Fruit fly (Drosophila melanogaster): Measurements from ENCODE around the gene CG8500.

Gene CG8500

DNA sequence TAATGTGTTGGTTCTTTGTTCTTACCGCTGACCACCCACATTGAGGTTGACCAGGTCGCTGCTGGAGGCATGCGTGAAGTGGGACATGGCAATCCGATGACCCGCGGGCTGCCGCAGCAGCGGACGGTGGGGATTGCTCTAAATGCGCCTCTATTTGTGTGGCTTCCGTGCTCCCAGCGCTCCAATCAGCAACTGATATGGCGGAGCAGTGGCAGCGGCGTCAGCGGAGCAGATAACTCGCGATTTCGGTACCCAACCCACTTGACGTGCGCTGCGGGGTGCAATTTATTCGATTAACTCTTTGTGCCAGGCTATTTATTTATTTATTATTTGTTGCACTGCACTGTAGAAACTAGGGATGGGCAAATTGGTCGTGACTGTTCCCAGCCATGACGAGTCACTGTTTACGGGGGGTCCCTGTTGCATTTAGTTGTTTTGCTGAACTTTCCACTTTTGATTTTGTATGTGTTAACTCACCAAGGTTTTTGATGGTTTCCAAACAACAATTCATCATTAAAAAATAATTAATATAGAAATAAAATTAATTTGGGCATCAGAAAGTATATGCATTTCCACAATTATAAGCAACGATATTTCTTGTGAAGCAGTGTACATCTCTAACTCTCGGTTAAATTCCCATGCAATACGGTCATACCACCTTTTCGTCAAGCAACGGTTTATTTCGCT, 16.3 kb downstream of the CG8500 start, which contains the start of the genes CG9467 and CG8526 (continued):
- TF ChIP-seq shn (GFP tag; optimal IDR thresholded peaks at IDR 0.05) (no peak), vnd (GFP tag; IDR thresholded peaks at IDR 0.05; ENCODE audit: partially characterized antibody) (peak; percentile 73), CG3995 (GFP tag; optimal IDR thresholded peaks at IDR 0.05) (peak; percentile 99), C15 (GFP tag; IDR thresholded peaks at IDR 0.05) (0 out of 3 replicates have a peak, but pooled peaks have one; percentile 17), Ptx1 (GFP tag; IDR thresholded peaks at IDR 0.05) (peak; percentile 67; the same call in 1 of the 2 replicates), CG18476 (GFP tag; optimal IDR thresholded peaks at IDR 0.05) (peak; percentile 25), Mad (GFP tag; optimal IDR thresholded peaks at IDR 0.05) (peak; percentile 5), CG6689 (GFP tag; IDR thresholded peaks at IDR 0.05) (peak; percentile 39; the same call in 1 of the 2 replicates), CG6765 (GFP tag; optimal IDR thresholded peaks at IDR 0.05) (peak; percentile 2), CG17612 (GFP tag; IDR thresholded peaks at IDR 0.05) (no peak), CG7963 (GFP tag; IDR thresholded peaks at IDR 0.05; ENCODE audit: partially characterized antibody) (peak; percentile 49; the same call in 2 of the 3 replicates), BEAF-32 (GFP tag; optimal IDR thresholded peaks at IDR 0.05) (peak; percentile 89), Rfx (GFP tag; IDR thresholded peaks at IDR 0.05) (peak; percentile 68; the same call in 1 of the 2 replicates), Fer2 (tag; optimal IDR thresholded peaks at IDR 0.05) (peak; percentile 30), zfh1 (GFP tag; IDR thresholded peaks at IDR 0.05) (peak; percentile 55; the same call in 2 of the 3 replicates), HmgD (GFP tag; optimal IDR thresholded peaks at IDR 0.05) (no peak), Trl (optimal IDR thresholded peaks at IDR 0.05) (no peak), Trl (GFP tag; optimal IDR thresholded peaks at IDR 0.05) (peak; percentile 28), cad (GFP tag; optimal IDR thresholded peaks at IDR 0.05) (no peak), CG6254 (GFP tag; optimal IDR thresholded peaks at IDR 0.05) (peak; percentile 61), Bdp1 (GFP tag; optimal IDR thresholded peaks at IDR 0.05) (peak; percentile 15), CG10543 (GFP tag; optimal IDR thresholded peaks at IDR 0.05) (peak; percentile 77), CG17328 (GFP tag; IDR thresholded peaks at IDR 0.05) (no peak), CG15514 (GFP tag; optimal IDR thresholded peaks at IDR 0.05) (peak; percentile 61), sisA (GFP tag; IDR thresholded peaks at IDR 0.05) (peak; percentile 58; the same call in 1 of the 2 replicates), Atf6 (GFP tag; IDR thresholded peaks at IDR 0.05) (peak; percentile 51; the same call in 1 of the 2 replicates), Hr3 (GFP tag; optimal IDR thresholded peaks at IDR 0.05) (peak; percentile 74), grn (GFP tag; optimal IDR thresholded peaks at IDR 0.05) (no peak), stc (GFP tag; IDR thresholded peaks at IDR 0.05) (no peak; the same call in 1 of the 2 replicates), her (GFP tag; optimal IDR thresholded peaks at IDR 0.05) (no peak), CG13775 (GFP tag; optimal IDR thresholded peaks at IDR 0.05) (peak; percentile 76), cas (GFP tag; IDR thresholded peaks at IDR 0.05) (no peak), crp (GFP tag; optimal IDR thresholded peaks at IDR 0.05) (peak in 1 of 2 experiments; percentile 15), pzg (GFP tag; optimal IDR thresholded peaks at IDR 0.05) (peak; percentile 58), Hr51 (GFP tag; optimal IDR thresholded peaks at IDR 0.05) (no peak), bbx (GFP tag; IDR thresholded peaks at IDR 0.05; ENCODE audit: partially characterized antibody) (peak; percentile 32; the same call in 1 of the 2 replicates), abd-A (tag; optimal IDR thresholded peaks at IDR 0.05) (no peak), aop (GFP tag; IDR thresholded peaks at IDR 0.05) (no peak), E2f1 (GFP tag; IDR thresholded peaks at IDR 0.05) (peak; percentile 38; the same call in 1 of the 2 replicates), NC2β (GFP tag; optimal IDR thresholded peaks at IDR 0.05) (no peak), CG11093 (GFP tag; IDR thresholded peaks at IDR 0.05) (0 out of 3 replicates have a peak, but pooled peaks have one; percentile 41), lmd (GFP tag; IDR thresholded peaks at IDR 0.05) (peak; percentile 65), Mes4 (GFP tag; optimal IDR thresholded peaks at IDR 0.05) (no peak), CG15479 (GFP tag; optimal IDR thresholded peaks at IDR 0.05) (no peak), B-H1 (GFP tag; IDR thresholded peaks at IDR 0.05) (no peak), ash1 (GFP tag; optimal IDR thresholded peaks at IDR 0.05) (no peak), CG15601 (tag; optimal IDR thresholded peaks at IDR 0.05) (peak; percentile 65), CG10654 (GFP tag; optimal IDR thresholded peaks at IDR 0.05) (peak; percentile 50), Sry-δ (GFP tag; optimal IDR thresholded peaks at IDR 0.05) (peak; percentile 88)

Measured in whole organism, embryonic.